Worm (Caenorhabditis elegans) whole organism, L2 larva: ENCODE results near the gene F57C2.5.

Source experiments
- C34F6.9 ChIP-seq: fragments of 150-350 bp; optimal IDR thresholded peaks from 2 replicates; lab custom pipeline; 2014; ENCODE audit warnings: missing biosample characterization, missing genetic modification characterization
- F13H6.1 ChIP-seq: sonication (generic microtip); optimal IDR thresholded peaks from 2 replicates; lab custom pipeline; 2016; ENCODE audit warnings: missing genetic modification characterization, missing compliant biosample characterization
- R02D3.7 ChIP-seq: fragments of 150-350 bp; optimal IDR thresholded peaks from 2 replicates; lab custom pipeline; 2014; ENCODE audit warnings: missing biosample characterization, missing genetic modification characterization
- Y55F3AM.14 ChIP-seq: fragments of 200-800 bp; sonication (Bioruptor generic); optimal IDR thresholded peaks from 2 replicates; lab custom pipeline; 2018; ENCODE audit warnings: mild to moderate bottlenecking, missing genetic modification characterization, missing compliant biosample characterization
- ZK546.5 ChIP-seq: sonication (generic microtip); optimal IDR thresholded peaks from 2 replicates; lab custom pipeline; 2017; ENCODE audit warnings: missing biosample characterization, missing genetic modification characterization
- alr-1 ChIP-seq: fragments of 150-350 bp; optimal IDR thresholded peaks from 2 replicates; lab custom pipeline; 2014; ENCODE audit warnings: missing biosample characterization, missing genetic modification characterization
- aly-2 ChIP-seq: fragments of 150-350 bp; optimal IDR thresholded peaks from 2 replicates; lab custom pipeline; 2014; ENCODE audit warnings: missing biosample characterization, missing genetic modification characterization
- ama-1 ChIP-seq: fragments of 150-350 bp; optimal IDR thresholded peaks from 2 replicates; lab custom pipeline; 2018; ENCODE audit warnings: inconsistent platforms
- blmp-1 ChIP-seq: sonication (generic microtip); optimal IDR thresholded peaks from 2 replicates; lab custom pipeline; 2017; ENCODE audit warnings: missing genetic modification characterization, mild to moderate bottlenecking, missing compliant biosample characterization, antibody characterized with exemption, moderate library complexity; ENCODE audit not compliant: insufficient read depth
- ceh-16 ChIP-seq: fragments of 150-350 bp; optimal IDR thresholded peaks from 2 replicates; lab custom pipeline; 2014; ENCODE audit warnings: missing biosample characterization, missing genetic modification characterization
- ceh-82 ChIP-seq: fragments of 150-350 bp; optimal IDR thresholded peaks from 2 replicates; lab custom pipeline; 2014; ENCODE audit warnings: missing biosample characterization, missing genetic modification characterization
- crh-2 ChIP-seq: sonication (generic microtip); optimal IDR thresholded peaks from 2 replicates; lab custom pipeline; 2017; ENCODE audit warnings: missing biosample characterization, missing genetic modification characterization
- dmd-4 ChIP-seq: sonication (generic microtip); optimal IDR thresholded peaks from 2 replicates; lab custom pipeline; 2017; ENCODE audit warnings: missing biosample characterization, missing genetic modification characterization
- egl-27 ChIP-seq: sonication (generic microtip); optimal IDR thresholded peaks from 3 replicates; lab custom pipeline; 2017; ENCODE audit warnings: missing biosample characterization, missing genetic modification reagents, missing genetic modification characterization
- elt-1 ChIP-seq: fragments of 150-350 bp; optimal IDR thresholded peaks from 2 replicates; lab custom pipeline; 2014; ENCODE audit warnings: missing biosample characterization, missing genetic modification characterization
- elt-3 ChIP-seq: sonication (generic microtip); optimal IDR thresholded peaks from 2 replicates; lab custom pipeline; 2017; ENCODE audit warnings: missing biosample characterization, missing genetic modification characterization
- fos-1 ChIP-seq: fragments of 150-350 bp; optimal IDR thresholded peaks from 2 replicates; lab custom pipeline; 2014; ENCODE audit warnings: missing biosample characterization, missing genetic modification characterization
- gmeb-1 ChIP-seq: fragments of 150-350 bp; optimal IDR thresholded peaks from 2 replicates; lab custom pipeline; 2014; ENCODE audit warnings: missing biosample characterization, missing genetic modification characterization
- lin-11 ChIP-seq: fragments of 150-350 bp; sonication (generic microtip); optimal IDR thresholded peaks from 2 replicates; lab custom pipeline; 2014; ENCODE audit warnings: missing biosample characterization, missing genetic modification characterization, inconsistent platforms, mixed read lengths
- lin-13 ChIP-seq: fragments of 150-350 bp; optimal IDR thresholded peaks from 2 replicates; lab custom pipeline; 2014; ENCODE audit warnings: missing biosample characterization, missing genetic modification reagents, missing genetic modification characterization
- lin-39 ChIP-seq: fragments of 150-350 bp; optimal IDR thresholded peaks from 2 replicates; lab custom pipeline; 2014; ENCODE audit warnings: missing biosample characterization, missing genetic modification reagents, missing genetic modification characterization
- lsy-2 ChIP-seq, 2 experiments: fragments of 150-350 bp in 1 of 2; sonication (generic microtip) in 1 of 2; optimal IDR thresholded peaks; 2 replicates each; lab custom pipeline; 2014 to 2017; ENCODE audit warnings: missing biosample characterization in 2 of 2, missing genetic modification characterization in 2 of 2
- mab-5 ChIP-seq: fragments of 150-350 bp; optimal IDR thresholded peaks from 2 replicates; lab custom pipeline; 2014; ENCODE audit warnings: missing biosample characterization, missing genetic modification characterization
- mbf-1 ChIP-seq: sonication (generic microtip); optimal IDR thresholded peaks from 2 replicates; lab custom pipeline; 2017; ENCODE audit warnings: missing biosample characterization, missing genetic modification characterization
- mdl-1 ChIP-seq, 2 experiments: fragments of 150-350 bp in 1 of 2; sonication (generic microtip) in 1 of 2; optimal IDR thresholded peaks; 2 replicates each; lab custom pipeline; 2017; ENCODE audit warnings: missing biosample characterization in 2 of 2, missing genetic modification characterization in 2 of 2
- nhr-10 ChIP-seq: sonication (generic microtip); optimal IDR thresholded peaks from 2 replicates; lab custom pipeline; 2017; ENCODE audit warnings: missing biosample characterization, missing genetic modification characterization
- nhr-11 ChIP-seq: fragments of 150-350 bp; optimal IDR thresholded peaks from 2 replicates; lab custom pipeline; 2014; ENCODE audit warnings: missing biosample characterization, missing genetic modification characterization
- nhr-12 ChIP-seq: fragments of 150-350 bp; optimal IDR thresholded peaks from 2 replicates; lab custom pipeline; 2014; ENCODE audit warnings: missing biosample characterization, missing genetic modification characterization
- nhr-129 ChIP-seq: fragments of 150-350 bp; optimal IDR thresholded peaks from 2 replicates; lab custom pipeline; 2014; ENCODE audit warnings: missing biosample characterization, missing genetic modification characterization
- nhr-21 ChIP-seq: fragments of 150-350 bp; optimal IDR thresholded peaks from 2 replicates; lab custom pipeline; 2014; ENCODE audit warnings: missing biosample characterization, missing genetic modification characterization
- nhr-23 ChIP-seq: fragments of 150-350 bp; optimal IDR thresholded peaks from 2 replicates; lab custom pipeline; 2014; ENCODE audit warnings: missing biosample characterization, missing genetic modification reagents, missing genetic modification characterization
- nhr-237 ChIP-seq: fragments of 150-350 bp; optimal IDR thresholded peaks from 2 replicates; lab custom pipeline; 2014; ENCODE audit warnings: missing biosample characterization, missing genetic modification characterization
- nhr-25 ChIP-seq: fragments of 150-350 bp; sonication (generic microtip); optimal IDR thresholded peaks from 3 replicates; lab custom pipeline; 2014; ENCODE audit warnings: missing biosample characterization, missing genetic modification characterization
- nhr-6 ChIP-seq: fragments of 150-350 bp; optimal IDR thresholded peaks from 2 replicates; lab custom pipeline; 2014; ENCODE audit warnings: missing biosample characterization, missing genetic modification characterization
- nhr-77 ChIP-seq: fragments of 150-350 bp; optimal IDR thresholded peaks from 2 replicates; lab custom pipeline; 2014; ENCODE audit warnings: missing biosample characterization, missing genetic modification characterization
- peb-1 ChIP-seq: fragments of 150-350 bp; optimal IDR thresholded peaks from 2 replicates; lab custom pipeline; 2014; ENCODE audit warnings: missing biosample characterization, missing genetic modification characterization
- sem-4 ChIP-seq: fragments of 150-350 bp; optimal IDR thresholded peaks from 2 replicates; lab custom pipeline; 2014; ENCODE audit warnings: missing biosample characterization, missing genetic modification reagents, missing genetic modification characterization
- skn-1 ChIP-seq: sonication (generic microtip); optimal IDR thresholded peaks from 2 replicates; lab custom pipeline; 2017; ENCODE audit warnings: missing biosample characterization, missing genetic modification characterization
- sma-3 ChIP-seq: sonication (generic microtip); optimal IDR thresholded peaks from 2 replicates; lab custom pipeline; 2016; ENCODE audit warnings: missing genetic modification reagents, missing genetic modification characterization, missing compliant biosample characterization
- sma-9 ChIP-seq, 2 experiments: fragments of 150-350 bp in 1 of 2; sonication (generic microtip) in 1 of 2; optimal IDR thresholded peaks; 2 replicates each; lab custom pipeline; 2014 to 2016; ENCODE audit warnings: missing genetic modification characterization in 2 of 2, mild to moderate bottlenecking in 1 of 2, missing biosample characterization in 1 of 2, missing compliant biosample characterization in 1 of 2, missing genetic modification reagents in 1 of 2, moderate library complexity in 1 of 2
- snpc-4 ChIP-seq: fragments of 150-350 bp; optimal IDR thresholded peaks from 2 replicates; lab custom pipeline; 2014; ENCODE audit warnings: missing biosample characterization, missing genetic modification characterization
- unc-39 ChIP-seq: fragments of 150-350 bp; optimal IDR thresholded peaks from 2 replicates; lab custom pipeline; 2014; ENCODE audit warnings: missing biosample characterization, missing genetic modification characterization
- unc-55 ChIP-seq: fragments of 150-350 bp; sonication (generic microtip); optimal IDR thresholded peaks from 3 replicates; lab custom pipeline; 2014; ENCODE audit warnings: missing biosample characterization, missing genetic modification reagents, missing genetic modification characterization
- unc-62 ChIP-seq: fragments of 150-350 bp; optimal IDR thresholded peaks from 2 replicates; lab custom pipeline; 2014; ENCODE audit warnings: missing biosample characterization, missing genetic modification reagents, missing genetic modification characterization
- zag-1 ChIP-seq: fragments of 150-350 bp; optimal IDR thresholded peaks from 2 replicates; lab custom pipeline; 2014; ENCODE audit warnings: missing biosample characterization, missing genetic modification characterization
- ztf-1 ChIP-seq: fragments of 200-800 bp; sonication (Bioruptor generic); conservative IDR thresholded peaks from 2 replicates; pipeline ENCODE4 v1.3.6; 2022; ENCODE audit warnings: missing genetic modification characterization, missing compliant biosample characterization
- ztf-11 ChIP-seq: sonication (generic microtip); optimal IDR thresholded peaks from 2 replicates; lab custom pipeline; 2017; ENCODE audit warnings: missing biosample characterization, missing genetic modification characterization
- ztf-4 ChIP-seq: fragments of 150-350 bp; optimal IDR thresholded peaks from 2 replicates; lab custom pipeline; 2014; ENCODE audit warnings: missing biosample characterization, missing genetic modification characterization

Gene F57C2.5

DNA sequence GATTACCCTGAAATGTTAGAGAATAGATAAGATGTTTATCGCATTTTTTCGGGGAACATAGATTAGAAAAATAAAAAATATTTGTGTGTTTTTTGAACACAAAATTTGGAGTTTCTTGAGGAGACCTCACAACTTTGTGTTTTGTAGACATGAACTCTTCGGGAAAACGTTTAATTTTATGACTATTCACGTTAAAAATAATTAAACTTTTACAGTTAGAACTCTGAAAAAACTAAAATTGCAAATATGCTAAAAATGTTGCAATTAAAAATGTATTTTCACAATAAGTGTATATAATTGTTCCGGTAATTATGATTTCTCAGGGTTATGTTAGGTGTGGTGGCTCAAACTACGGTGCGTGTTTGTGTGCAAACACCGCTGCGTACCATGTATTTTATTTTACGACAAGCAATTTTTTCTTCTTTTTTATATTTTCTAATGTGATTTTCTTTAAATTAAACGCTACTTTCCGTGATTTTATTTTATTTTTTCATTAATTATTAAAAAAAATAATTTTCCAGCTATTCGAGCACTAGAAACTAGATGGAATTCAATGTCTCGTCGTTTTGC lies at the start of gene F57C2.5, which contains the start of gene spat-1:
F57C2.5 (minus strand) TSS at position 7 of the 570 bp plus-strand sequence.
spat-1 (plus strand) TSS at position 520 of the 570 bp plus-strand sequence.
- TF ChIP-seq nhr-23 (tag; lab: Kevin White, UChicago) = no peak
- TF ChIP-seq skn-1 (tag; lab: Kevin White, UChicago) = no peak
- no peak for TF ChIP-seq elt-1 (tag; lab: Kevin White, UChicago)
- TF ChIP-seq mdl-1 (tag; optimal IDR thresholded peaks at IDR 0.05; lab: Kevin White, UChicago) = no peak
- no peak for TF ChIP-seq ZK546.5 (tag; lab: Kevin White, UChicago)
- TF ChIP-seq lin-39 (tag; lab: Kevin White, UChicago) = no peak
- peak; percentile 72 for TF ChIP-seq nhr-129
- no peak for TF ChIP-seq nhr-21
- no peak for TF ChIP-seq lin-11 (tag; lab: Kevin White, UChicago)
- no peak for TF ChIP-seq ceh-16 (tag; lab: Kevin White, UChicago)
- TF ChIP-seq nhr-6 (tag; lab: Kevin White, UChicago) = no peak
- no peak for TF ChIP-seq nhr-12 (tag; lab: Kevin White, UChicago)
- peak; percentile 2 for TF ChIP-seq snpc-4
- no peak for TF ChIP-seq Y55F3AM.14 (GFP tag; lab: Kevin White, UChicago)
- TF ChIP-seq gmeb-1 = peak; percentile 33
- TF ChIP-seq aly-2 (tag; lab: Kevin White, UChicago) = no peak
- TF ChIP-seq F13H6.1 (tag; lab: Kevin White, UChicago) = peak; percentile 59
- no peak for TF ChIP-seq alr-1 (tag; lab: Kevin White, UChicago)
- TF ChIP-seq C34F6.9 (tag; lab: Kevin White, UChicago) = peak; percentile 81
- no peak for TF ChIP-seq ama-1 (lab: Kevin White, UChicago)
- no peak for TF ChIP-seq mbf-1 (tag; lab: Kevin White, UChicago)
- TF ChIP-seq R02D3.7 (tag; lab: Kevin White, UChicago) = no peak
- peak; percentile 63 for TF ChIP-seq nhr-25 (tag; lab: Kevin White, UChicago)
- no peak for TF ChIP-seq ztf-1
- TF ChIP-seq dmd-4 (tag; lab: Kevin White, UChicago) = no peak
- peak; percentile 84 for TF ChIP-seq sma-3
- TF ChIP-seq crh-2 (tag; lab: Kevin White, UChicago) = peak; percentile 70
- no peak for TF ChIP-seq unc-39 (tag; lab: Kevin White, UChicago)
- TF ChIP-seq unc-62 (GFP tag; lab: Kevin White, UChicago) = no peak
- no peak for TF ChIP-seq nhr-10 (tag; lab: Kevin White, UChicago)
- no peak for TF ChIP-seq egl-27 (tag; lab: Kevin White, UChicago)
- no peak for TF ChIP-seq sem-4
- no peak for TF ChIP-seq ztf-4 (tag; lab: Kevin White, UChicago)
- no peak for TF ChIP-seq zag-1
- no peak for TF ChIP-seq peb-1 (tag; lab: Kevin White, UChicago)
- TF ChIP-seq nhr-237 = no peak
- TF ChIP-seq blmp-1 (tag; lab: Kevin White, UChicago) = no peak
- no peak for TF ChIP-seq ceh-82
- no peak for TF ChIP-seq sma-9 (GFP tag; optimal IDR thresholded peaks at IDR 0.05; lab: Kevin White, UChicago)
- no peak for TF ChIP-seq sma-9 (tag; optimal IDR thresholded peaks at IDR 0.05; lab: Kevin White, UChicago)
- peak; percentile 65 for TF ChIP-seq lin-13 (GFP tag; lab: Kevin White, UChicago)
- peak; percentile 88 for TF ChIP-seq unc-55
- no peak for TF ChIP-seq nhr-77 (tag; lab: Kevin White, UChicago)
- TF ChIP-seq ztf-11 (tag; lab: Kevin White, UChicago) = no peak
- peak; percentile 82 to 98 for TF ChIP-seq lsy-2 (tag; optimal IDR thresholded peaks at IDR 0.05; lab: Kevin White, UChicago)
- no peak for TF ChIP-seq mab-5
- TF ChIP-seq elt-3 = no peak
- TF ChIP-seq fos-1 = peak; percentile 46
- TF ChIP-seq nhr-11 = no peak
